Worm (Caenorhabditis elegans) whole organism, L4 larva: ENCODE measurements around the gene dgn-1.

ENCODE experiments used
- gei-8 ChIP-seq: fragments of 200-800 bp; sonication (Bioruptor generic); optimal IDR thresholded peaks from 2 replicates; lab custom pipeline; 2018; ENCODE audit warnings: mild to moderate bottlenecking, missing genetic modification characterization, missing compliant biosample characterization
- php-3 ChIP-seq: fragments of 200-800 bp; sonication (Bioruptor generic); IDR thresholded peaks from 2 replicates; pipeline ENCODE4 v1.3.6; 2022; ENCODE audit warnings: missing genetic modification reagents, missing genetic modification characterization, missing compliant biosample characterization

DNA sequence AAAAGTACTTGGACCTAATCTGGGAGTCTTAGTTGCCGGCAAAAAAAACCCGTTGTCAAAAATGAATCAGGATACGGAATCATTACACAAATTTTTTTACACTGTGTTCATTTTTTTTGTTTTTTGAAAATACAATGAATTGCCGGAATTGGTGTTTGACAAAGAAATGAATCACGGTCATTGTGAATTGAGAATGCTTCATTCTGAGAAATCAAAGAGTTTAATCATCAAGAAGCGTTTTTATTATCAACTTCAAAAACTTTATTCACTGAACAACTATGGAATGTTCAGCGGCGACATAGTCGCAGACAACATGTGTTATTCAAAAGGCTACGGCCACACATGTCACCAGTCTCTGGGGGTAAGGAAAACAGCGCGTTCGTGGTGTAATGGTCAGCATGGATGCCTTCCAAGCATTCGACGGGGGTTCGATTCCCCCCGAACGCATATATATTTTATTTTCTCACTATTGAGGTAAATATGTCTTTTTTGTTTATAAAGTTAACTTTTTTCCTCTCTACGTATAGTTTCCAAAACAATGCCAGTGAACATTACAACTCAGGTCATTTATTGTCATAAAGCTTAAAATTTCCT lies 34.8 kb upstream of the dgn-1 start, which contains the start of gene nas-10:
- TF ChIP-seq php-3 (GFP tag; lab: Robert Waterston, UW) (peak; percentile 70), gei-8 (GFP tag; lab: Kevin White, UChicago) (peak; percentile 21)
